Worm (Caenorhabditis elegans) whole organism, early embryonic: ENCODE measurements around the gene gln-3.

ENCODE experiments used
- aly-1 ChIP-seq: sonication (generic microtip); optimal IDR thresholded peaks from 2 replicates; lab custom pipeline; 2016; ENCODE audit warnings: missing genetic modification characterization, missing compliant biosample characterization
- ama-1 ChIP-seq: fragments of 150-350 bp; optimal IDR thresholded peaks from 2 replicates; lab custom pipeline; 2014
- ceh-13 ChIP-seq: fragments of 200-800 bp; sonication (Bioruptor generic); optimal IDR thresholded peaks from 2 replicates; lab custom pipeline; 2018; ENCODE audit warnings: mild to moderate bottlenecking, missing genetic modification characterization, missing compliant biosample characterization
- ceh-36 ChIP-seq: sonication (generic microtip); optimal IDR thresholded peaks from 2 replicates; lab custom pipeline; 2016; ENCODE audit warnings: missing genetic modification characterization, inconsistent platforms, missing compliant biosample characterization
- flt-1 ChIP-seq: fragments of 200-800 bp; sonication (Bioruptor generic); IDR thresholded peaks from 2 replicates; pipeline ENCODE4 v1.3.6; 2022; ENCODE audit warnings: missing genetic modification characterization, missing compliant biosample characterization
- hmbx-1 ChIP-seq: sonication (generic microtip); optimal IDR thresholded peaks from 2 replicates; lab custom pipeline; 2016; ENCODE audit warnings: mild to moderate bottlenecking, missing genetic modification characterization, missing compliant biosample characterization
- hmg-4 ChIP-seq: fragments of 200-800 bp; sonication (Bioruptor generic); optimal IDR thresholded peaks from 2 replicates; lab custom pipeline; 2018; ENCODE audit warnings: mild to moderate bottlenecking, missing genetic modification characterization, missing compliant biosample characterization
- pes-1 ChIP-seq: fragments of 200-800 bp; sonication (Bioruptor generic); IDR thresholded peaks from 2 replicates; pipeline ENCODE4 v1.3.6; 2022; ENCODE audit warnings: missing genetic modification reagents, missing genetic modification characterization, missing compliant biosample characterization
- scrt-1 ChIP-seq: fragments of 200-800 bp; sonication (Bioruptor generic); IDR thresholded peaks from 2 replicates; pipeline ENCODE4 v1.3.6; 2022; ENCODE audit warnings: missing genetic modification characterization, missing compliant biosample characterization
- sea-1 ChIP-seq: fragments of 200-800 bp; sonication (Bioruptor generic); conservative IDR thresholded peaks from 2 replicates; pipeline ENCODE4 v1.3.6; 2022; ENCODE audit warnings: missing genetic modification characterization, missing compliant biosample characterization
- tbx-11 ChIP-seq: fragments of 200-800 bp; sonication (Bioruptor generic); IDR thresholded peaks from 2 replicates; pipeline ENCODE4 v1.3.6; 2022; ENCODE audit warnings: missing genetic modification characterization, missing compliant biosample characterization

ce11 chrIV:16210913-16211312 is 40.4 kb upstream of the gln-3 start, which contains the start of gene H25K10.2:
- TF ChIP-seq sea-1 (GFP tag; lab: Robert Waterston, UW): no peak
- TF ChIP-seq hmg-4 (GFP tag; lab: Kevin White, UChicago): no peak
- TF ChIP-seq pes-1 (GFP tag; lab: Robert Waterston, UW): no peak
- TF ChIP-seq hmbx-1 (tag; lab: Kevin White, UChicago): no peak
- no peak for TF ChIP-seq tbx-11 (GFP tag; lab: Robert Waterston, UW)
- no peak for TF ChIP-seq scrt-1 (GFP tag; lab: Robert Waterston, UW)
- TF ChIP-seq flt-1 (GFP tag; lab: Robert Waterston, UW): no peak
- TF ChIP-seq ceh-36 (tag; lab: Kevin White, UChicago): no peak
- TF ChIP-seq ama-1 (lab: Kevin White, UChicago): no peak
- TF ChIP-seq aly-1 (tag; lab: Kevin White, UChicago): no peak
- TF ChIP-seq ceh-13 (GFP tag; lab: Kevin White, UChicago): no peak
